Worm (Caenorhabditis elegans) whole organism, young adult: ENCODE data around the gene ascc-1.

Source experiments
- C17E4.6 ChIP-seq: fragments of 200-800 bp; sonication (Bioruptor generic); IDR thresholded peaks from 2 replicates; pipeline ENCODE4 v1.3.6; 2022; ENCODE audit warnings: missing genetic modification reagents, missing genetic modification characterization, missing compliant biosample characterization
- F22D6.2 ChIP-seq: sonication (generic microtip); optimal IDR thresholded peaks from 2 replicates; lab custom pipeline; 2016; ENCODE audit warnings: mild to moderate bottlenecking, missing genetic modification characterization, missing compliant biosample characterization
- F57C9.4 ChIP-seq: sonication (generic microtip); optimal IDR thresholded peaks from 2 replicates; lab custom pipeline; 2017; ENCODE audit warnings: mild to moderate bottlenecking, missing genetic modification characterization, missing compliant biosample characterization
- T07F8.4 ChIP-seq: sonication (generic microtip); optimal IDR thresholded peaks from 2 replicates; lab custom pipeline; 2016; ENCODE audit warnings: mild to moderate bottlenecking, missing genetic modification characterization, moderate library complexity, missing compliant biosample characterization
- T26A5.8 ChIP-seq: sonication (generic microtip); optimal IDR thresholded peaks from 2 replicates; lab custom pipeline; 2016; ENCODE audit warnings: missing genetic modification characterization, missing compliant biosample characterization
- Y53G8AR.9 ChIP-seq: fragments of 200-800 bp; sonication (Bioruptor generic); conservative IDR thresholded peaks from 2 replicates; pipeline ENCODE4 v1.3.6; 2022; ENCODE audit warnings: missing genetic modification reagents, missing genetic modification characterization, missing compliant biosample characterization
- Y56A3A.18 ChIP-seq: fragments of 200-800 bp; sonication (Bioruptor generic); IDR thresholded peaks from 2 replicates; pipeline ENCODE4 v1.3.6; 2022; ENCODE audit warnings: missing genetic modification reagents, missing genetic modification characterization, missing compliant biosample characterization
- ZK185.1 ChIP-seq: sonication (generic microtip); optimal IDR thresholded peaks from 2 replicates; lab custom pipeline; 2016; ENCODE audit warnings: mild to moderate bottlenecking, missing genetic modification characterization, missing compliant biosample characterization; ENCODE audit not compliant: poor library complexity, severe bottlenecking
- attf-3 ChIP-seq: fragments of 200-800 bp; sonication (Bioruptor generic); conservative IDR thresholded peaks from 2 replicates; pipeline ENCODE4 v1.3.6; 2022; ENCODE audit warnings: missing genetic modification reagents, missing genetic modification characterization, missing compliant biosample characterization
- ccch-3 ChIP-seq: fragments of 200-800 bp; sonication (Bioruptor generic); optimal IDR thresholded peaks from 2 replicates; lab custom pipeline; 2018; ENCODE audit warnings: mild to moderate bottlenecking, missing genetic modification characterization, missing compliant biosample characterization
- ceh-91 ChIP-seq: fragments of 200-800 bp; sonication (Bioruptor generic); IDR thresholded peaks from 2 replicates; pipeline ENCODE4 v1.3.6; 2022; ENCODE audit warnings: missing genetic modification reagents, missing genetic modification characterization, missing compliant biosample characterization
- dpff-1 ChIP-seq: sonication (generic microtip); optimal IDR thresholded peaks from 2 replicates; lab custom pipeline; 2017; ENCODE audit warnings: mild to moderate bottlenecking, missing genetic modification characterization, missing compliant biosample characterization
- ekl-4 ChIP-seq: fragments of 200-800 bp; sonication (Bioruptor generic); IDR thresholded peaks from 2 replicates; pipeline ENCODE4 v1.3.6; 2022; ENCODE audit warnings: missing genetic modification reagents, missing genetic modification characterization, missing compliant biosample characterization
- ets-4 ChIP-seq: fragments of 200-800 bp; sonication (Bioruptor generic); optimal IDR thresholded peaks from 2 replicates; lab custom pipeline; 2018; ENCODE audit warnings: mild to moderate bottlenecking, missing genetic modification characterization, missing compliant biosample characterization
- him-1 ChIP-seq: sonication (generic microtip); optimal IDR thresholded peaks from 2 replicates; lab custom pipeline; 2016; ENCODE audit warnings: missing genotype, missing genetic modification reagents, missing genetic modification characterization, missing compliant biosample characterization
- hlh-12 ChIP-seq: sonication (generic microtip); optimal IDR thresholded peaks from 2 replicates; lab custom pipeline; 2016; ENCODE audit warnings: missing genetic modification characterization, missing compliant biosample characterization
- hmg-20 ChIP-seq: fragments of 200-800 bp; sonication (Bioruptor generic); IDR thresholded peaks from 2 replicates; pipeline ENCODE4 v1.3.6; 2022; ENCODE audit warnings: missing genetic modification reagents, missing genetic modification characterization, missing compliant biosample characterization
- hrde-1 ChIP-seq: sonication (generic microtip); optimal IDR thresholded peaks from 2 replicates; lab custom pipeline; 2016; ENCODE audit warnings: missing genetic modification characterization, mild to moderate bottlenecking, missing compliant biosample characterization, moderate library complexity, missing genotype, missing genetic modification reagents, borderline replicate concordance
- lin-26 ChIP-seq: fragments of 200-800 bp; sonication (Bioruptor generic); IDR thresholded peaks from 2 replicates; pipeline ENCODE4 v1.3.6; 2022; ENCODE audit warnings: missing genetic modification reagents, missing genetic modification characterization, missing compliant biosample characterization
- madf-3 ChIP-seq: fragments of 200-800 bp; sonication (Bioruptor generic); IDR thresholded peaks from 2 replicates; pipeline ENCODE4 v1.3.6; 2022; ENCODE audit warnings: missing genetic modification reagents, missing genetic modification characterization, missing compliant biosample characterization
- madf-8 ChIP-seq: fragments of 200-800 bp; sonication (Bioruptor generic); conservative IDR thresholded peaks from 2 replicates; pipeline ENCODE4 v1.3.6; 2022; ENCODE audit warnings: missing genetic modification reagents, missing genetic modification characterization, missing compliant biosample characterization
- mcd-1 ChIP-seq: fragments of 200-800 bp; sonication (Bioruptor generic); IDR thresholded peaks from 2 replicates; pipeline ENCODE4 v1.3.6; 2022; ENCODE audit warnings: missing genetic modification reagents, missing genetic modification characterization, missing compliant biosample characterization
- mel-28 ChIP-seq: sonication (generic microtip); optimal IDR thresholded peaks from 2 replicates; lab custom pipeline; 2016; ENCODE audit warnings: borderline replicate concordance, mild to moderate bottlenecking, missing genetic modification characterization, missing compliant biosample characterization
- nhr-179 ChIP-seq: sonication (generic microtip); optimal IDR thresholded peaks from 2 replicates; lab custom pipeline; 2016; ENCODE audit warnings: mild to moderate bottlenecking, missing genetic modification characterization, missing compliant biosample characterization
- repo-1 ChIP-seq: sonication (generic microtip); optimal IDR thresholded peaks from 2 replicates; lab custom pipeline; 2017; ENCODE audit warnings: mild to moderate bottlenecking, missing genetic modification characterization, missing compliant biosample characterization
- sdz-38 ChIP-seq: sonication (generic microtip); optimal IDR thresholded peaks from 2 replicates; lab custom pipeline; 2016; ENCODE audit warnings: missing genotype, missing genetic modification characterization, missing compliant biosample characterization
- snpc-4 ChIP-seq, 5 experiments: fragments of 150-350 bp in 1 of 5; sonication (generic microtip) in 4 of 5; optimal IDR thresholded peaks; 2 replicates each; lab custom pipeline; 2014 to 2018; ENCODE audit warnings: missing genetic modification characterization in 5 of 5, missing biosample characterization in 3 of 5, antibody characterized with exemption in 2 of 5, mild to moderate bottlenecking in 2 of 5, missing compliant biosample characterization in 2 of 5, missing genotype in 2 of 5, moderate library complexity in 2 of 5, missing genetic modification reagents in 1 of 5
- tbx-9 ChIP-seq: sonication (generic microtip); optimal IDR thresholded peaks from 2 replicates; lab custom pipeline; 2016; ENCODE audit warnings: borderline replicate concordance, missing genetic modification characterization, inconsistent platforms, missing compliant biosample characterization
- zfh-2 ChIP-seq: fragments of 200-800 bp; sonication (Bioruptor generic); conservative IDR thresholded peaks from 2 replicates; pipeline ENCODE4 v1.3.6; 2022; ENCODE audit warnings: missing genetic modification reagents, missing genetic modification characterization, missing compliant biosample characterization
- zim-3 ChIP-seq: sonication (generic microtip); optimal IDR thresholded peaks from 2 replicates; lab custom pipeline; 2017; ENCODE audit warnings: mild to moderate bottlenecking, missing genetic modification characterization, moderate library complexity, missing compliant biosample characterization
- ztf-6 ChIP-seq: fragments of 200-800 bp; sonication (Bioruptor generic); IDR thresholded peaks from 2 replicates; pipeline ENCODE4 v1.3.6; 2022; ENCODE audit warnings: missing genetic modification reagents, missing genetic modification characterization, missing compliant biosample characterization

The ascc-1 gene

DNA sequence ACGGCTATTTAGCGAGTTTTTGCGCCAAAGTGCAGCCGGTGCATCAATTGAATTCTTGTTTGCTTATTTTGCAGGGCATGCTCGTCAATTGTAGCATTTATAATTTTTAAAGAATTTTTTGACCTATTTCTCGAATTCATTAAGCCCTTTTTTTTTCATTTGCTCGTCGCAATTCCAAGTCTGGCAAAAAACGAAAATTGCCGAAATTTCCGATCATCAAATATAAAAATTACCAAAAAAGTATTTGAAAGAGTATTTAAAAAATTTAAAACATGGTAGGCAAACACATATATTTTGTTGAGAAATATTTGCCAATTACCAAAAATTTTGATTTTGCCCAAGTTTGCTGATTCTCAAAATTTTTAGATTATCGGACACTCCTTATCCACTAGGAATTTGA, 26.7 kb downstream of the ascc-1 start, which contains the start of gene C50D2.6:
C50D2.6 (plus strand) TSS at position 301 of the 400 bp plus-strand sequence.
- TF ChIP-seq ZK185.1 = no peak
- no peak for TF ChIP-seq hmg-20 (GFP tag; lab: Robert Waterston, UW)
- no peak for TF ChIP-seq madf-3 (GFP tag; lab: Robert Waterston, UW)
- no peak for TF ChIP-seq tbx-9 (tag; lab: Kevin White, UChicago)
- no peak for TF ChIP-seq C17E4.6 (GFP tag; lab: Robert Waterston, UW)
- no peak for TF ChIP-seq attf-3 (GFP tag; lab: Robert Waterston, UW)
- TF ChIP-seq mcd-1 (GFP tag; lab: Robert Waterston, UW) = no peak

ce11 chrII:86794-87193, 29.3 kb downstream of the ascc-1 start:
- TF ChIP-seq F22D6.2 (tag; lab: Kevin White, UChicago) (no peak), lin-26 (GFP tag; lab: Robert Waterston, UW) (no peak), hlh-12 (tag; lab: Kevin White, UChicago) (no peak)

- TF ChIP-seq ccch-3 (no peak), him-1 (peak; percentile 95)
- TF ChIP-seq, all 124 proteins: peak for 1
Measured at ce11 chrII:87937-88336, 30.5 kb downstream of the ascc-1 start.

- TF ChIP-seq T07F8.4 (tag; lab: Kevin White, UChicago) (no peak), ekl-4 (no peak), Y56A3A.18 (GFP tag; lab: Robert Waterston, UW) (no peak), ccch-3 (no peak), repo-1 (no peak), F57C9.4 (tag; lab: Kevin White, UChicago) (no peak), attf-3 (GFP tag; lab: Robert Waterston, UW) (no peak), zfh-2 (GFP tag; lab: Robert Waterston, UW) (no peak), nhr-179 (tag; lab: Kevin White, UChicago) (no peak), dpff-1 (no peak), ets-4 (no peak), Y53G8AR.9 (GFP tag; lab: Robert Waterston, UW) (no peak), snpc-4 (GFP tag; optimal IDR thresholded peaks at IDR 0.05; lab: Kevin White, UChicago) (no peak), snpc-4 (tag; optimal IDR thresholded peaks at IDR 0.05; lab: Kevin White, UChicago) (no peak), zim-3 (tag; lab: Kevin White, UChicago) (no peak), sdz-38 (tag; lab: Kevin White, UChicago) (no peak), lin-26 (GFP tag; lab: Robert Waterston, UW) (no peak), ceh-91 (GFP tag; lab: Robert Waterston, UW) (no peak)
Measured at ce11 chrII:91419-91818, 33.9 kb downstream of the ascc-1 start, which contains the start of gene mcat-1. mcat-1 (minus strand) TSS chrII:91519.

- TF ChIP-seq madf-8 = no peak
- TF ChIP-seq lin-26 (GFP tag; lab: Robert Waterston, UW) = no peak
- no peak for TF ChIP-seq mel-28 (tag; lab: Kevin White, UChicago)
- TF ChIP-seq hrde-1 (tag; lab: Kevin White, UChicago) = no peak
- TF ChIP-seq T26A5.8 (tag; lab: Kevin White, UChicago) = no peak
- no peak for TF ChIP-seq zim-3 (tag; lab: Kevin White, UChicago)
- TF ChIP-seq Y56A3A.18 (GFP tag; lab: Robert Waterston, UW) = no peak
- no peak for TF ChIP-seq ztf-6 (GFP tag; lab: Robert Waterston, UW)
- TF ChIP-seq, all 124 proteins: peak for 0
Measured at ce11 chrII:95177-95576, 37.7 kb downstream of the ascc-1 start, which contains the start of gene C50D2.7. C50D2.7 (minus strand) TSS chrII:95277.
